Worm (Caenorhabditis elegans): ENCODE measurements around the gene nhr-80.

Gene nhr-80

ce11 chrIII:31600-31999 lies 16.9 kb upstream of the nhr-80 start:
- TF ChIP-seq nhr-28 (tag; optimal IDR thresholded peaks at IDR 0.05), result no peak
- no peak for TF ChIP-seq nhr-77 (tag; optimal IDR thresholded peaks at IDR 0.05)
- TF ChIP-seq pha-4 (tag; optimal IDR thresholded peaks at IDR 0.05), result no peak
- TF ChIP-seq nhr-237 (tag; optimal IDR thresholded peaks at IDR 0.05), result no peak
- no peak for TF ChIP-seq snpc-4 (tag; optimal IDR thresholded peaks at IDR 0.05)
- no peak for TF ChIP-seq nhr-43 (tag; optimal IDR thresholded peaks at IDR 0.05; ENCODE audit: poor library complexity, severe bottlenecking)
- TF ChIP-seq pqm-1 (tag; optimal IDR thresholded peaks at IDR 0.05), result no peak
- TF ChIP-seq unc-39 (tag; optimal IDR thresholded peaks at IDR 0.05), result no peak
- TF ChIP-seq skn-1 (tag; optimal IDR thresholded peaks at IDR 0.05), result no peak
- no peak for TF ChIP-seq jun-1 (tag; optimal IDR thresholded peaks at IDR 0.05)
- no peak for TF ChIP-seq eor-1 (tag; optimal IDR thresholded peaks at IDR 0.05)
- TF ChIP-seq ceh-28 (tag; optimal IDR thresholded peaks at IDR 0.05), result no peak
- no peak for TF ChIP-seq egl-27 (tag; optimal IDR thresholded peaks at IDR 0.05)
- TF ChIP-seq nhr-11 (tag; optimal IDR thresholded peaks at IDR 0.05), result no peak
- no peak for TF ChIP-seq ceh-82 (tag; optimal IDR thresholded peaks at IDR 0.05)
- TF ChIP-seq tbx-2 (tag; optimal IDR thresholded peaks at IDR 0.05), result no peak
- TF ChIP-seq elt-2 (tag; optimal IDR thresholded peaks at IDR 0.05), result no peak

- TF ChIP-seq hmg-11 (tag; optimal IDR thresholded peaks at IDR 0.05) (no peak), lin-15B (tag; optimal IDR thresholded peaks at IDR 0.05) (no peak), nhr-23 (tag; optimal IDR thresholded peaks at IDR 0.05) (no peak), unc-62 (GFP tag; optimal IDR thresholded peaks at IDR 0.05) (no peak), R02D3.7 (tag; optimal IDR thresholded peaks at IDR 0.05) (no peak), nhr-25 (tag; optimal IDR thresholded peaks at IDR 0.05) (no peak), aly-2 (tag; optimal IDR thresholded peaks at IDR 0.05) (no peak), elt-2 (tag; optimal IDR thresholded peaks at IDR 0.05) (no peak), jun-1 (tag; optimal IDR thresholded peaks at IDR 0.05) (no peak), ztf-4 (tag; optimal IDR thresholded peaks at IDR 0.05) (no peak), pqm-1 (tag; optimal IDR thresholded peaks at IDR 0.05) (no peak), fkh-10 (GFP tag; optimal IDR thresholded peaks at IDR 0.05) (peak; percentile 94), ceh-28 (tag; optimal IDR thresholded peaks at IDR 0.05) (no peak), nfya-1 (tag; optimal IDR thresholded peaks at IDR 0.05; ENCODE audit: insufficient read depth) (peak; percentile 35)
Measured at ce11 chrIII:30399-30798, 15.7 kb upstream of the nhr-80 start.

- TF ChIP-seq ceh-82 (tag; optimal IDR thresholded peaks at IDR 0.05) (no peak), nfya-1 (tag; optimal IDR thresholded peaks at IDR 0.05; ENCODE audit: insufficient read depth) (no peak), pqm-1 (tag; optimal IDR thresholded peaks at IDR 0.05) (no peak), ceh-9 (tag; optimal IDR thresholded peaks at IDR 0.05) (no peak), nhr-237 (tag; optimal IDR thresholded peaks at IDR 0.05) (no peak), jun-1 (tag; optimal IDR thresholded peaks at IDR 0.05) (no peak), ztf-4 (tag; optimal IDR thresholded peaks at IDR 0.05) (no peak)
Measured at ce11 chrIII:29626-30025, 15.0 kb upstream of the nhr-80 start.

- no peak for TF ChIP-seq egl-5 (tag; optimal IDR thresholded peaks at IDR 0.05)
- no peak for TF ChIP-seq daf-12 (tag; optimal IDR thresholded peaks at IDR 0.05)
- TF ChIP-seq snpc-4 (tag; optimal IDR thresholded peaks at IDR 0.05), result no peak
- TF ChIP-seq ztf-11 (tag; optimal IDR thresholded peaks at IDR 0.05), result no peak
- TF ChIP-seq nhr-237 (tag; optimal IDR thresholded peaks at IDR 0.05), result no peak
- no peak for TF ChIP-seq pha-4 (tag; optimal IDR thresholded peaks at IDR 0.05)
- no peak for TF ChIP-seq lsy-12 (tag; optimal IDR thresholded peaks at IDR 0.05)
- no peak for TF ChIP-seq eor-1 (tag; optimal IDR thresholded peaks at IDR 0.05)
- TF ChIP-seq nhr-11 (tag; optimal IDR thresholded peaks at IDR 0.05), result no peak
- TF ChIP-seq aly-2 (tag; optimal IDR thresholded peaks at IDR 0.05), result no peak
- TF ChIP-seq ama-1 (optimal IDR thresholded peaks at IDR 0.05), result no peak
- TF ChIP-seq nhr-43 (tag; optimal IDR thresholded peaks at IDR 0.05; ENCODE audit: poor library complexity, severe bottlenecking), result no peak
- no peak for TF ChIP-seq lin-39 (tag; optimal IDR thresholded peaks at IDR 0.05)
- TF ChIP-seq hmg-11 (tag; optimal IDR thresholded peaks at IDR 0.05), result no peak
- no peak for TF ChIP-seq lin-15B (tag; optimal IDR thresholded peaks at IDR 0.05)
- no peak for TF ChIP-seq pqm-1 (tag; optimal IDR thresholded peaks at IDR 0.05)
- no peak for TF ChIP-seq unc-62 (GFP tag; optimal IDR thresholded peaks at IDR 0.05)
Measured at ce11 chrIII:28841-29240, 14.2 kb upstream of the nhr-80 start.

- TF ChIP-seq elt-1 (tag; optimal IDR thresholded peaks at IDR 0.05) (no peak), nhr-77 (tag; optimal IDR thresholded peaks at IDR 0.05) (no peak), mdl-1 (tag; optimal IDR thresholded peaks at IDR 0.05) (no peak), sea-2 (GFP tag; optimal IDR thresholded peaks at IDR 0.05) (no peak), nhr-25 (tag; optimal IDR thresholded peaks at IDR 0.05) (no peak)
Measured at ce11 chrIII:27341-27947, 12.8 kb upstream of the nhr-80 start.

All from whole organism, L3 larva.